Fruit fly (Drosophila melanogaster) whole organism, embryonic: Measurements from ENCODE around the gene zen2.

ENCODE experiments used
- ATbp ChIP-seq: fragments of 200-800 bp; sonication (Bioruptor generic); optimal IDR thresholded peaks from 2 replicates; lab custom pipeline; 2017; ENCODE audit warnings: missing biosample characterization, mild to moderate bottlenecking, missing genetic modification characterization, missing genetic modification reagents
- Antp ChIP-seq: fragments of 200-800 bp; sonication (Bioruptor generic); optimal IDR thresholded peaks from 3 replicates; lab custom pipeline; 2016; ENCODE audit warnings: missing biosample characterization, missing genetic modification characterization
- Blimp-1 ChIP-seq: fragments of 200-800 bp; sonication (Bioruptor generic); optimal IDR thresholded peaks from 3 replicates; lab custom pipeline; 2018; ENCODE audit warnings: missing biosample characterization, missing genetic modification characterization, mild to moderate bottlenecking, moderate library complexity, missing genetic modification reagents
- CG11085 ChIP-seq: fragments of 200-800 bp; sonication (Bioruptor generic); IDR thresholded peaks from 2 replicates; pipeline ENCODE4 v1.3.6; 2022; ENCODE audit warnings: missing biosample characterization, missing genetic modification characterization
- CG11504 ChIP-seq: fragments of 200-800 bp; sonication (Bioruptor generic); optimal IDR thresholded peaks from 3 replicates; lab custom pipeline; 2019; ENCODE audit warnings: missing biosample characterization, mild to moderate bottlenecking, missing genetic modification characterization, moderate library complexity
- CG12219 ChIP-seq: fragments of 200-800 bp; sonication (Bioruptor generic); optimal IDR thresholded peaks from 3 replicates; lab custom pipeline; 2018; ENCODE audit warnings: missing biosample characterization, mild to moderate bottlenecking, missing genetic modification characterization
- CG12391 ChIP-seq: fragments of 200-800 bp; sonication (Bioruptor generic); optimal IDR thresholded peaks from 3 replicates; lab custom pipeline; 2018; ENCODE audit warnings: missing biosample characterization, mild to moderate bottlenecking, missing genetic modification characterization, moderate library complexity
- CG13287 ChIP-seq: fragments of 200-800 bp; sonication (Bioruptor generic); IDR thresholded peaks from 2 replicates; pipeline ENCODE4 v1.3.6; 2022; ENCODE audit warnings: missing biosample characterization, missing genetic modification characterization; ENCODE audit not compliant: partially characterized antibody
- CG13775 ChIP-seq: fragments of 200-800 bp; sonication (Bioruptor generic); optimal IDR thresholded peaks from 3 replicates; lab custom pipeline; 2017; ENCODE audit warnings: missing biosample characterization, mild to moderate bottlenecking, missing genetic modification characterization
- CG14014 ChIP-seq: fragments of 200-800 bp; sonication (Bioruptor generic); IDR thresholded peaks from 2 replicates; pipeline ENCODE4 v1.3.6; 2022; ENCODE audit warnings: missing biosample characterization, missing genetic modification characterization
- CG17385 ChIP-seq: fragments of 200-800 bp; sonication (Bioruptor generic); optimal IDR thresholded peaks from 3 replicates; lab custom pipeline; 2018; ENCODE audit warnings: missing biosample characterization, mild to moderate bottlenecking, missing genetic modification characterization
- CG17802 ChIP-seq: fragments of 200-800 bp; sonication (Bioruptor generic); optimal IDR thresholded peaks from 2 replicates; lab custom pipeline; 2018; ENCODE audit warnings: missing biosample characterization, mild to moderate bottlenecking, missing genetic modification characterization, moderate library complexity
- CG17829 ChIP-seq: fragments of 200-800 bp; optimal IDR thresholded peaks from 2 replicates; lab custom pipeline; 2019; ENCODE audit warnings: missing biosample characterization, mild to moderate bottlenecking, missing genetic modification characterization, moderate library complexity
- CG18011 ChIP-seq: fragments of 200-800 bp; sonication (Bioruptor generic); optimal IDR thresholded peaks from 2 replicates; lab custom pipeline; 2017; ENCODE audit warnings: missing biosample characterization, missing genetic modification characterization, mild to moderate bottlenecking, moderate library complexity, missing genotype
- CG1832 ChIP-seq: fragments of 200-800 bp; sonication (Bioruptor generic); optimal IDR thresholded peaks from 2 replicates; lab custom pipeline; 2017; ENCODE audit warnings: missing biosample characterization, mild to moderate bottlenecking, missing genetic modification characterization, inconsistent platforms
- CG2199 ChIP-seq: fragments of 200-800 bp; sonication (Bioruptor generic); IDR thresholded peaks from 3 replicates; pipeline ENCODE4 v1.3.6; 2022; ENCODE audit warnings: missing biosample characterization, missing genetic modification characterization
- CG2875 ChIP-seq: fragments of 200-800 bp; sonication (Bioruptor generic); optimal IDR thresholded peaks from 2 replicates; lab custom pipeline; 2017; ENCODE audit warnings: missing biosample characterization, mild to moderate bottlenecking, missing genetic modification characterization, missing genetic modification reagents
- CG34376 ChIP-seq: fragments of 200-800 bp; sonication (Bioruptor generic); optimal IDR thresholded peaks from 2 replicates; lab custom pipeline; 2018; ENCODE audit warnings: missing biosample characterization, mild to moderate bottlenecking, missing genetic modification characterization
- CG6765 ChIP-seq: fragments of 200-800 bp; sonication (Bioruptor generic); optimal IDR thresholded peaks from 3 replicates; lab custom pipeline; 2017; ENCODE audit warnings: missing biosample characterization, mild to moderate bottlenecking, missing genetic modification characterization
- CG6813 ChIP-seq: fragments of 200-800 bp; sonication (Bioruptor generic); optimal IDR thresholded peaks from 2 replicates; lab custom pipeline; 2017; ENCODE audit warnings: missing biosample characterization, missing genetic modification characterization, mild to moderate bottlenecking, moderate library complexity, missing genetic modification reagents
- CG6854 ChIP-seq: fragments of 200-800 bp; sonication (Bioruptor generic); optimal IDR thresholded peaks from 3 replicates; lab custom pipeline; 2017; ENCODE audit warnings: missing biosample characterization, mild to moderate bottlenecking, missing genetic modification characterization
- CG8281 ChIP-seq: fragments of 200-800 bp; sonication (Bioruptor generic); optimal IDR thresholded peaks from 2 replicates; lab custom pipeline; 2018; ENCODE audit warnings: missing biosample characterization, mild to moderate bottlenecking, missing genetic modification characterization, moderate library complexity
- CG9932 ChIP-seq: fragments of 200-800 bp; sonication (Bioruptor generic); IDR thresholded peaks from 2 replicates; pipeline ENCODE4 v1.3.6; 2022; ENCODE audit warnings: missing biosample characterization, missing genetic modification characterization
- Chrac-16 ChIP-seq: fragments of 200-800 bp; sonication (Bioruptor generic); optimal IDR thresholded peaks from 3 replicates; lab custom pipeline; 2016; ENCODE audit warnings: missing biosample characterization, missing genetic modification characterization
- Dbx ChIP-seq: fragments of 200-800 bp; sonication (Bioruptor generic); IDR thresholded peaks from 3 replicates; pipeline ENCODE4 v1.3.6; 2022; ENCODE audit warnings: missing biosample characterization, missing genetic modification characterization
- Eip74EF ChIP-seq, 2 experiments: fragments of 200-800 bp in 1 of 2; fragments of >200 bp in 1 of 2; sonication (Bioruptor generic) in 1 of 2; optimal IDR thresholded peaks; 2 replicates each; lab custom pipeline; 2017 to 2019; ENCODE audit warnings: missing biosample characterization in 2 of 2, missing genetic modification characterization in 2 of 2, mild to moderate bottlenecking in 1 of 2, moderate library complexity in 1 of 2
- HLHmδ ChIP-seq: fragments of 200-800 bp; sonication (Bioruptor generic); optimal IDR thresholded peaks from 2 replicates; lab custom pipeline; 2018; ENCODE audit warnings: missing biosample characterization, mild to moderate bottlenecking, missing genetic modification characterization, moderate library complexity
- Hmr ChIP-seq: fragments of 200-800 bp; sonication (Bioruptor generic); optimal IDR thresholded peaks from 3 replicates; lab custom pipeline; 2017; ENCODE audit warnings: mild to moderate bottlenecking, missing biosample characterization, missing genetic modification reagents, missing genetic modification characterization
- Jarid2 ChIP-seq: fragments of 200-800 bp; sonication (Bioruptor generic); optimal IDR thresholded peaks from 3 replicates; lab custom pipeline; 2017; ENCODE audit warnings: mild to moderate bottlenecking, missing biosample characterization, missing genetic modification reagents, missing genetic modification characterization
- MBD-R2 ChIP-seq: fragments of 200-800 bp; sonication (Bioruptor generic); IDR thresholded peaks from 2 replicates; pipeline ENCODE4 v1.3.6; 2022; ENCODE audit warnings: missing biosample characterization, missing genetic modification characterization
- Med ChIP-seq: fragments of 200-800 bp; sonication (Bioruptor generic); peaks from one replicate; lab custom pipeline; 2016; ENCODE audit warnings: missing biosample characterization, missing genetic modification characterization, mild to moderate bottlenecking, inconsistent platforms, moderate library complexity
- Meics ChIP-seq: fragments of 200-800 bp; sonication (Bioruptor generic); optimal IDR thresholded peaks from 2 replicates; lab custom pipeline; 2017; ENCODE audit warnings: missing biosample characterization, mild to moderate bottlenecking, missing genetic modification characterization
- Mes4 ChIP-seq: fragments of 200-800 bp; sonication (Bioruptor generic); optimal IDR thresholded peaks from 2 replicates; lab custom pipeline; 2016; ENCODE audit warnings: missing biosample characterization, missing genetic modification characterization
- Myb ChIP-seq: fragments of 200-800 bp; sonication (Bioruptor generic); optimal IDR thresholded peaks from 2 replicates; lab custom pipeline; 2016; ENCODE audit warnings: missing biosample characterization, missing genetic modification characterization
- Opbp ChIP-seq: fragments of 200-800 bp; sonication (Bioruptor generic); IDR thresholded peaks from 3 replicates; pipeline ENCODE4 v1.3.6; 2022; ENCODE audit warnings: missing biosample characterization, missing genetic modification characterization; ENCODE audit not compliant: partially characterized antibody
- amos ChIP-seq: fragments of 200-800 bp; sonication (Bioruptor generic); IDR thresholded peaks from 2 replicates; pipeline ENCODE4 v1.3.6; 2022; ENCODE audit warnings: missing biosample characterization, missing genetic modification characterization; ENCODE audit not compliant: partially characterized antibody
- caup ChIP-seq: fragments of 200-800 bp; sonication (Bioruptor generic); optimal IDR thresholded peaks from 3 replicates; lab custom pipeline; 2017; ENCODE audit warnings: missing biosample characterization, mild to moderate bottlenecking, missing genetic modification characterization, moderate library complexity; ENCODE audit not compliant: severe bottlenecking
- disco-r ChIP-seq: fragments of 200-800 bp; sonication (Bioruptor generic); optimal IDR thresholded peaks from 2 replicates; lab custom pipeline; 2016; ENCODE audit warnings: missing biosample characterization, missing genetic modification characterization
- eve ChIP-seq, 2 experiments: fragments of >200 bp; optimal IDR thresholded peaks; 2 replicates each; lab custom pipeline; 2017; ENCODE audit warnings: missing biosample characterization in 2 of 2, missing genetic modification characterization in 2 of 2
- fd3F ChIP-seq: fragments of 200-800 bp; sonication (Bioruptor generic); optimal IDR thresholded peaks from 2 replicates; lab custom pipeline; 2018; ENCODE audit warnings: missing biosample characterization, mild to moderate bottlenecking, missing genetic modification characterization, moderate library complexity
- gce ChIP-seq: fragments of 200-800 bp; sonication (Bioruptor generic); IDR thresholded peaks from 3 replicates; pipeline ENCODE4 v1.3.6; 2022; ENCODE audit warnings: missing biosample characterization, missing genetic modification characterization
- gem ChIP-seq: fragments of 200-800 bp; sonication (Bioruptor generic); optimal IDR thresholded peaks from 2 replicates; lab custom pipeline; 2019; ENCODE audit warnings: missing biosample characterization, mild to moderate bottlenecking, missing genetic modification characterization, moderate library complexity
- mirr ChIP-seq: fragments of 200-800 bp; sonication (Bioruptor generic); optimal IDR thresholded peaks from 3 replicates; lab custom pipeline; 2018; ENCODE audit warnings: missing biosample characterization, mild to moderate bottlenecking, missing genetic modification characterization
- pan ChIP-seq, 4 experiments: fragments of >200 bp in 3 of 4; fragments of 200-800 bp in 1 of 4; sonication (Bioruptor generic) in 1 of 4; optimal IDR thresholded peaks in 3 of 4; IDR thresholded peaks in 1 of 4; 2 replicates each; pipeline versions ENCODE4 v1.3.6 to Lab custom; 2017 to 2022; ENCODE audit warnings: missing biosample characterization in 2 of 4, missing genetic modification characterization in 2 of 4, mixed read lengths in 1 of 4
- pnt ChIP-seq: fragments of 200-800 bp; sonication (Bioruptor generic); optimal IDR thresholded peaks from 3 replicates; lab custom pipeline; 2016; ENCODE audit warnings: missing biosample characterization, missing genetic modification characterization
- sens-2 ChIP-seq: fragments of 200-800 bp; sonication (Bioruptor generic); IDR thresholded peaks from 2 replicates; pipeline ENCODE4 v1.3.6; 2022; ENCODE audit warnings: missing biosample characterization, missing genetic modification characterization
- slou ChIP-seq: fragments of 200-800 bp; sonication (Bioruptor generic); optimal IDR thresholded peaks from 3 replicates; lab custom pipeline; 2016; ENCODE audit warnings: missing biosample characterization, missing genetic modification characterization
- sr ChIP-seq: fragments of 200-800 bp; sonication (Bioruptor generic); IDR thresholded peaks from 3 replicates; pipeline ENCODE4 v1.3.6; 2022; ENCODE audit warnings: missing biosample characterization, missing genetic modification characterization
- zf30C ChIP-seq: fragments of 200-800 bp; sonication (Bioruptor generic); optimal IDR thresholded peaks from 3 replicates; lab custom pipeline; 2018; ENCODE audit warnings: missing biosample characterization, mild to moderate bottlenecking, missing genetic modification characterization

The zen2 gene

DNA sequence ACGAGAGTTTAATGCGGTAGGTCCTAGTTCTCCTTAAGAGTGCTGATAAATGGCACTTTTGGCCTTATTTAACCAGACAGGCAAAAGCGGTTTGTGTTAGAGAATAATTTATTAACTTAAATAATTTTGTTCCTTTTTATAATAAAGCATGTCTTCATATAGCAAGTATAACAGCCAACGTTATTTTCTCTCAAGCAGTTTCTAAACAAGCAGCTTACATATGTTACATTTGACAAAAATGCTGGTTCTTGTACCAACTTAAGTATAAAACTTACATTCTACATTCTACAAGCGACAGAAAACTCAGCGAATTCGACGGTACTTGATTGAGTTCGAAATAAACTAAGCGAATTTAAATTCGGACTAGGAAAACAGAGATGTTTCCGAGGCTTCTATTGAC lies 36.1 kb upstream of the zen2 start (continued):
- TF ChIP-seq ATbp (GFP tag; lab: Kevin White, UChicago): no peak
- TF ChIP-seq CG12219: no peak
- TF ChIP-seq CG1832 (GFP tag; lab: Kevin White, UChicago): no peak
- no peak for TF ChIP-seq Antp (GFP tag; lab: Kevin White, UChicago)
- no peak for TF ChIP-seq zf30C (GFP tag; lab: Kevin White, UChicago)
- TF ChIP-seq CG13287 (GFP tag; lab: Robert Waterston, UW): no peak
- no peak for TF ChIP-seq CG9932 (GFP tag; lab: Robert Waterston, UW)
- TF ChIP-seq CG13775 (GFP tag; lab: Kevin White, UChicago): no peak
- no peak for TF ChIP-seq caup (GFP tag; lab: Kevin White, UChicago)
- TF ChIP-seq pnt (GFP tag; lab: Kevin White, UChicago): no peak
- TF ChIP-seq Hmr (GFP tag; lab: Kevin White, UChicago): no peak
- TF ChIP-seq CG6854: no peak
- TF ChIP-seq CG12391 (tag; lab: Kevin White, UChicago): no peak
- no peak for TF ChIP-seq CG17802 (tag; lab: Kevin White, UChicago)
- peak; percentile 6 for TF ChIP-seq gem (tag; lab: Kevin White, UChicago)
- no peak for TF ChIP-seq Blimp-1 (GFP tag; lab: Kevin White, UChicago)
- TF ChIP-seq MBD-R2 (GFP tag; lab: Robert Waterston, UW): no peak
- TF ChIP-seq Dbx (GFP tag; lab: Robert Waterston, UW): no peak
- peak; percentile 67; the same call in 1 of the 2 replicates for TF ChIP-seq amos (GFP tag; lab: Robert Waterston, UW)
- no peak for TF ChIP-seq slou (GFP tag; lab: Kevin White, UChicago)
- no peak for TF ChIP-seq disco-r
- no peak for TF ChIP-seq Med
- TF ChIP-seq CG14014 (GFP tag; lab: Robert Waterston, UW): no peak
- TF ChIP-seq CG18011 (GFP tag; lab: Kevin White, UChicago): no peak
- no peak for TF ChIP-seq CG34376
- TF ChIP-seq CG2875 (GFP tag; lab: Kevin White, UChicago): no peak
- no peak for TF ChIP-seq mirr (GFP tag; lab: Kevin White, UChicago)
- no peak for TF ChIP-seq HLHmδ (GFP tag; lab: Kevin White, UChicago)
- TF ChIP-seq Chrac-16: no peak
- TF ChIP-seq Opbp (GFP tag; lab: Robert Waterston, UW): no peak
- TF ChIP-seq Mes4: no peak
- no peak for TF ChIP-seq Eip74EF (GFP tag; optimal IDR thresholded peaks at IDR 0.05; lab: Kevin White, UChicago)
- TF ChIP-seq CG17829 (tag; lab: Kevin White, UChicago): peak; percentile 27
- no peak for TF ChIP-seq fd3F
- TF ChIP-seq CG11504 (tag; lab: Kevin White, UChicago): peak; percentile 81
- peak; percentile 55 for TF ChIP-seq Myb (GFP tag; lab: Kevin White, UChicago)
- no peak for TF ChIP-seq CG17385 (GFP tag; lab: Kevin White, UChicago)
- TF ChIP-seq CG8281: no peak
- peak; percentile 83; the same call in 2 of the 3 replicates for TF ChIP-seq CG2199 (GFP tag; lab: Robert Waterston, UW)
- no peak for TF ChIP-seq sr (GFP tag; lab: Robert Waterston, UW)
- TF ChIP-seq pan (optimal IDR thresholded peaks at IDR 0.05; lab: Kevin White, UChicago): no peak
- no peak for TF ChIP-seq pan (GFP tag; optimal IDR thresholded peaks at IDR 0.05 in 1 of 2, IDR thresholded peaks at IDR 0.05 in 1 of 2)
- no peak for TF ChIP-seq sens-2 (GFP tag; lab: Robert Waterston, UW)
- TF ChIP-seq gce: no peak
- no peak for TF ChIP-seq CG6765 (GFP tag; lab: Kevin White, UChicago)
- TF ChIP-seq Jarid2 (GFP tag; lab: Kevin White, UChicago): peak; percentile 32
- TF ChIP-seq eve (GFP tag; optimal IDR thresholded peaks at IDR 0.05; lab: Kevin White, UChicago): no peak
- TF ChIP-seq CG6813 (GFP tag; lab: Kevin White, UChicago): no peak
- TF ChIP-seq CG11085 (GFP tag; lab: Robert Waterston, UW): no peak
- no peak for TF ChIP-seq Meics (GFP tag; lab: Kevin White, UChicago)
